Worm (Caenorhabditis elegans): ENCODE measurements around the gene F40H3.2.
A peak's percentile ranks its signal among the peaks of the same experiment; 100 is the strongest.

The F40H3.2 gene

DNA sequence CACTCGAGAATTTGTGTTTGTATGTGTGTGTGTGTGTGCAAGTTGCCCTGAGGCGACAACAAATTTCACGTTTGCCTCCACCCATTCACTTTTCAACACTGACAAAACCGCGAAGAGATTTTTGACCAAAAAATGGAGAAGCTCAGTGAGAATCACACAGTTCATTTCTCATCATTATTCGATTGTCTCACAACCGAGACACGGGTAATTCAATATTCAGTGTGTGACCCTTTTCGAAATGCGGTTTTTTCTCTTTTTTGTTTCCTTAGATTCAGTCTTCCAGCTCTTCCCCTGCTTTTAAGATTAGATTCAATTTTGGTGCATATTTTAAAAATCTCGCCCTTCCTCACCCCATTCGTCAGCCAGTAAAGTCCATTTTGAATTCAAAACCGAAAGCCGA is 34.0 kb upstream of the F40H3.2 start:
- TF ChIP-seq lin-13 (tag; optimal IDR thresholded peaks at IDR 0.05) (no peak), lin-32 (GFP tag; optimal IDR thresholded peaks at IDR 0.05) (no peak), drap-1 (GFP tag; optimal IDR thresholded peaks at IDR 0.05) (no peak), elt-1 (tag; optimal IDR thresholded peaks at IDR 0.05; ENCODE audit: borderline replicate concordance, insufficient read depth) (no peak), ces-1 (GFP tag; optimal IDR thresholded peaks at IDR 0.05) (peak; percentile 69)

DNA sequence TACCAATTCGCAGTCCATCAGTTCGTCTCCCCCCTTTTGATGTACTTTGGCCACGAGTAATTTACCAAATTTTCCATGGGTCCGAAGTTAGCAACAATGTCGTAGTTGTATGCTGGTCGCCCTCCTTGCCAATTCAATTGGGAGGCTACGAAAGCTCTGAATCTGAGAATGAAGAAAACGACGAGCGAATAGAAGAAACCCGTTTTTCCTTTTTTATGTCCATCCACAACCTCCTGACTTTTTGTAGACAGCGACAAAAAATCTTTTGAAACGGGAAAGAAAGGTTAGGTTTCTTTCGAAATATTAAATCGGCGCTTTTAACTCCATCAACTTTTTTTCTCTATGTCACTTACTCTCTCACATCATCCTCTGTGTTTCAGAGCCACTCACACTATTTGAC is 30.9 kb upstream of the F40H3.2 start:
- TF ChIP-seq elt-3 (tag; optimal IDR thresholded peaks at IDR 0.05) (no peak), ces-1 (GFP tag; optimal IDR thresholded peaks at IDR 0.05) (peak; percentile 52)

DNA sequence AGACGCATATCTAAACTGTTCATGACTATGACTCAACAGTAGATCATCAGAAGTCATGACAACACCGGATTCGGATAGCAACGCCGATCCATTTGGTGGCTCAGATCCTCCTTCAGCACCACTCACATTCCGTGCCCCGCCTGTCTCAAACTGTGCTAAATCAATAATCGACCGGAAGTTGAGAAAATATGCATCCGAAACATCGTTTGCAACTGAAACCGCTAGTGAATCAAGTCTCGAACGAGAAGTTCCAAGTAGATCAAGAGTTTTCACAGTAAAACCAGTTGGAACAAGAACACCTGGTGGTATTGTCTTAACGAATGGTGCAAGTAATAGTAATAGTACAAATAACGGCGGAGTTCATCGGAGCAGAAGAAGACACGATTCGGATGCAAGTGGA is 26.3 kb upstream of the F40H3.2 start:
- no peak for TF ChIP-seq zip-8 (tag; optimal IDR thresholded peaks at IDR 0.05)
- no peak for TF ChIP-seq sptf-1 (tag; optimal IDR thresholded peaks at IDR 0.05)
- TF ChIP-seq ces-1 (GFP tag; optimal IDR thresholded peaks at IDR 0.05): no peak
- TF ChIP-seq nhr-28 (tag; optimal IDR thresholded peaks at IDR 0.05): no peak
- no peak for TF ChIP-seq bed-3 (GFP tag; optimal IDR thresholded peaks at IDR 0.05)
- TF ChIP-seq unc-120 (tag; optimal IDR thresholded peaks at IDR 0.05; ENCODE audit: poor library complexity, severe bottlenecking): no peak
- TF ChIP-seq ceh-43 (GFP tag; optimal IDR thresholded peaks at IDR 0.05): no peak
- TF ChIP-seq unc-39 (tag; optimal IDR thresholded peaks at IDR 0.05): no peak
- no peak for TF ChIP-seq drap-1 (GFP tag; optimal IDR thresholded peaks at IDR 0.05)

DNA sequence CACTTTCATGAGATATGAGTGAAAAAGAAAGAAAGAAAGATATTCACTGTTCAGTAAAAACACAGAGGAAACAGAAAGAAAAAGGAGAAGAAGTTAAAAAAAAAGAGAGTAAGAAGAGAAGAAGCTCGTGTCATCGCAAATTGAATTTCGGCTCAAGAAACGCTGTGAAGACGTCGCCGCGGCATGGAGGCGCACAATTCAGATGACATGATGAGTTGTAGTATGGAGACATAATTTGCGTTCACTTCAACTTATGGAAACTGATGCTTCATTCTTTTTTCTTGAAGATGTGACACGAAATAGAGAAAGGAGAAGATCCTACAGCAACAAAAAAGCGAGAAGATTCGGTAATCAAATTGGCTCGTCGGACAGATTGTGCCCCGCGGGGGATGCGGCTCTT is 25.1 kb upstream of the F40H3.2 start:
- TF ChIP-seq ces-1 (GFP tag; optimal IDR thresholded peaks at IDR 0.05) (peak; percentile 92), nhr-76 (tag; optimal IDR thresholded peaks at IDR 0.05) (no peak)

DNA sequence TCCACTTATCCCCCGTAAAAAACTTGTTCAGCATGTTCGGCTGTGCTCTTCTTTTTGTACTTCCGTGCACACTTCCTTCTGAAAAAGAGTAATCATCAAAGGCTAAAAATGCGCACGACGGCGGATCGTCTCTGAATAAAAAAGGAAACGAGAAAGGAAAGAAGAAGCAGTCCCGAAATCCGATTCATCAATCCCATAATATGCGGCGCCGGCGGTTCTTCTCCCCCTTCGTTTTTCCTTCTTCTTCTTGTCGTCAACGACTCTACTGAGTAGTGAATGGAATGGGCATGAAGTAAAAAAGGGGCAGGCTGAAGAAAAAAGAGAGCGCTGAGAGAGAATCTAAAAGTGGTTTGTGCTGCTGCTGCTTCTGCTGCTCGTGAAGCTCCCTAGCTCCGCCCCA is 24.0 kb upstream of the F40H3.2 start:
- TF ChIP-seq ces-1 (GFP tag; optimal IDR thresholded peaks at IDR 0.05) (peak; percentile 63), lin-13 (tag; optimal IDR thresholded peaks at IDR 0.05) (no peak), mls-2 (tag; optimal IDR thresholded peaks at IDR 0.05) (peak; percentile 13)

DNA sequence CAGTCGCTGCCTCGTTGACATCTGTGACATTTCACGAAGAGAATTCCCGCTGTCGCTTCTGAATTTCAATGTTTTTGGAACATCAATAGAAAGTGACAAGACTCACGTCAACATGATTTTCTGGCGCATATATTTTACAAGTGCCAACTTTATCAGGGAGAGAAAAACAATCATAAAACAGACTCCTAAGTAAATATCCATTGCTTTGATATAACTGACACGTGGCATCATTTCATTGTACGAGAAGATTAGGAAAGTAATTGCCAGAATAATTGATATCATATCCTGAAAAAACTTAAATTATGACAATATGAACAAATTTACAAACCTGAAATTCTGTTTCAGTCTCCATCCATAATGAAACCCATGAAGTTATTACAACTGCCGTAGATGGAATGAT is 15.3 kb upstream of the F40H3.2 start:
- TF ChIP-seq unc-39 (tag; optimal IDR thresholded peaks at IDR 0.05): no peak
- no peak for TF ChIP-seq unc-120 (tag; optimal IDR thresholded peaks at IDR 0.05; ENCODE audit: poor library complexity, severe bottlenecking)
- no peak for TF ChIP-seq blmp-1 (tag; optimal IDR thresholded peaks at IDR 0.05)
- no peak for TF ChIP-seq ceh-83 (GFP tag; optimal IDR thresholded peaks at IDR 0.05)
- no peak for TF ChIP-seq ham-2 (GFP tag; optimal IDR thresholded peaks at IDR 0.05)
- no peak for TF ChIP-seq flh-1 (GFP tag; optimal IDR thresholded peaks at IDR 0.05)
- no peak for TF ChIP-seq tbx-8 (GFP tag; optimal IDR thresholded peaks at IDR 0.05)
- TF ChIP-seq zip-8 (tag; optimal IDR thresholded peaks at IDR 0.05): no peak
- TF ChIP-seq nhr-76 (tag; optimal IDR thresholded peaks at IDR 0.05): no peak
- no peak for TF ChIP-seq ces-1 (GFP tag; optimal IDR thresholded peaks at IDR 0.05)
- TF ChIP-seq cnd-1 (tag; optimal IDR thresholded peaks at IDR 0.05): no peak
- no peak for TF ChIP-seq hlh-1 (tag; optimal IDR thresholded peaks at IDR 0.05)
- no peak for TF ChIP-seq nhr-12 (tag; optimal IDR thresholded peaks at IDR 0.05)

DNA sequence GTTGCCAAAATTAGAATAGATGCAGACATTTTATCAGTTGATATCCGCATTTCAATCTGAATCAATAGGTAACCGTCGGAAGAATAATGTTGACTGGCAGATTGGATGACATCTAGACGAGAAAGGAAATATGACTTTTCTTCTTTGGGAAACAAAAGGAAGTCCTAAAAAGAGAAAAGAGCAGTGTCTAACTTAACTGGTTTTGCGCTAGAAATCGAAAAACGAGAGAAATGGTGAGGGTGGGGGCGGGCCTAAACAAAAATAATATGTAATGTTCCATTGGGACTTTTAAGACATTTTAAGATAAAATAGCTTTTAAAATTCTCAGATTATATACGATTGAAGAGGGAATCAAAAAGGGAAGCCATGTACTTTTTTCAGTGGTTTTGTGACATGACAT is 12.5 kb upstream of the F40H3.2 start, which contains the start of gene exp-1:
TSS of gene exp-1 (minus strand) at position 101 of the 400 bp plus-strand sequence.
- no peak for TF ChIP-seq tbx-8 (GFP tag; optimal IDR thresholded peaks at IDR 0.05)
- TF ChIP-seq nhr-76 (tag; optimal IDR thresholded peaks at IDR 0.05): no peak
- no peak for TF ChIP-seq sem-2 (GFP tag; optimal IDR thresholded peaks at IDR 0.05)
- TF ChIP-seq ceh-43 (GFP tag; optimal IDR thresholded peaks at IDR 0.05): no peak
- no peak for TF ChIP-seq bed-3 (GFP tag; optimal IDR thresholded peaks at IDR 0.05)
- no peak for TF ChIP-seq lsy-2 (tag; optimal IDR thresholded peaks at IDR 0.05)
- TF ChIP-seq unc-120 (tag; optimal IDR thresholded peaks at IDR 0.05; ENCODE audit: poor library complexity, severe bottlenecking): no peak
- TF ChIP-seq hlh-1 (tag; optimal IDR thresholded peaks at IDR 0.05): no peak
- no peak for TF ChIP-seq nhr-237 (tag; optimal IDR thresholded peaks at IDR 0.05)
- TF ChIP-seq sptf-1 (tag; optimal IDR thresholded peaks at IDR 0.05): no peak
- TF ChIP-seq pha-4 (tag; optimal IDR thresholded peaks at IDR 0.05): no peak
- no peak for TF ChIP-seq zip-8 (tag; optimal IDR thresholded peaks at IDR 0.05)
- no peak for TF ChIP-seq unc-39 (tag; optimal IDR thresholded peaks at IDR 0.05)
- no peak for TF ChIP-seq cnd-1 (tag; optimal IDR thresholded peaks at IDR 0.05)
- no peak for TF ChIP-seq ztf-11 (tag; optimal IDR thresholded peaks at IDR 0.05)
- TF ChIP-seq elt-1 (tag; optimal IDR thresholded peaks at IDR 0.05; ENCODE audit: borderline replicate concordance, insufficient read depth): no peak
- no peak for TF ChIP-seq ceh-83 (GFP tag; optimal IDR thresholded peaks at IDR 0.05)
- TF ChIP-seq flh-1 (GFP tag; optimal IDR thresholded peaks at IDR 0.05): no peak
- TF ChIP-seq nhr-12 (tag; optimal IDR thresholded peaks at IDR 0.05): no peak
- no peak for TF ChIP-seq blmp-1 (tag; optimal IDR thresholded peaks at IDR 0.05)
